Worm (Caenorhabditis elegans): ENCODE measurements around the gene C16C4.18.

The C16C4.18 gene

DNA sequence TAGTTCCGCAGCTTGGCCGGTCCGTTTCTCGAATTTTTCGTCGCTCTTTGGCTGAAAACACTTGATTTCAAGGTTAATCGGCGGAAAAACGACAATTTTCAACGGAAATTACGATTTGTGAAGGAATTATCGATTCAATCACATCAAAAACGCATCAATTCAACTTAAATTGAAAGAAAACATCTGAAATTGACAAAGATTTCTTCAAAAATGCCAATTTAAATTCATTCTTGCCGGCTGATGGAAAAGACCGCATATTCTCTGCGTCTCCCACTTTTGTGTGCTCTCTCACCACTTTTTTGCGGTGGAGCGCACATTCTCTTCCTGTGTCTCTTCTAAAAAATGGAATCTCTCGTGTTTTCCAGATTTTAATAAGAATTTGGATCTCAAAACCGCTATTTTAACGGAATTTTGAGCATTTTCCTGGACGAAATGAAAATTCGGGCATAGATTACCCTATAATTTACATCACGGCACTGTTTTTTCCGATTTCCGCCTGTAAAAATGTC is at the start of gene C16C4.18:
C16C4.18 (minus strand) TSS at position 51 of the 509 bp plus-strand sequence.
- TF ChIP-seq dpl-1 (GFP tag; optimal IDR thresholded peaks at IDR 0.05) (peak in 1 of 3 experiments; percentile 20), efl-1 (optimal IDR thresholded peaks at IDR 0.05) (peak; percentile 34 to 64), efl-1 (GFP tag; optimal IDR thresholded peaks at IDR 0.05 in 1 of 2) (peak; percentile 38 to 91)

DNA sequence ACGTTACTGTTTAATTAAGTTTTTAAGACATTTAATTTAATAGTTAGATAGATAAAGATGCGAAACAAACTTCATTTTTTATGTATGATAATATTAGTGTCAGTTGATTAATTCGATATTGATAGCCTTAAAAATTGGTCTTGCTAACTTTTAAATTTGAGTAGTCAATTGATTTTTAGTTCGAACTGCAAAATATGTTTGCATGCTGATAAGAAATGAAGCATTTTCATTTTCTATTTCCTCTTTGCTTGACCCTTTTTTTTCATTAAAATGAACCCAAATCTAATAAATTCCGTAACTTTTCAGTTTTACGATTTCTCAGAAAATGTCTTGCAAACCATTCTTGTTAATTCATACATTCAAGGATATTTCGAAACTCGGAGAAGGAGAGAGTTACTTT is 44.0 kb upstream of the C16C4.18 start, which contains the start of gene math-22:
math-22 (plus strand) TSS at position 301 of the 400 bp plus-strand sequence.
- no peak for TF ChIP-seq C16A3.4 (tag; optimal IDR thresholded peaks at IDR 0.05)
- no peak for TF ChIP-seq ceh-8 (GFP tag; optimal IDR thresholded peaks at IDR 0.05)
- TF ChIP-seq C04F5.9 (tag; optimal IDR thresholded peaks at IDR 0.05), result no peak
- no peak for TF ChIP-seq nhr-12 (tag; optimal IDR thresholded peaks at IDR 0.05)
- no peak for TF ChIP-seq xbp-1 (tag; optimal IDR thresholded peaks at IDR 0.05)

DNA sequence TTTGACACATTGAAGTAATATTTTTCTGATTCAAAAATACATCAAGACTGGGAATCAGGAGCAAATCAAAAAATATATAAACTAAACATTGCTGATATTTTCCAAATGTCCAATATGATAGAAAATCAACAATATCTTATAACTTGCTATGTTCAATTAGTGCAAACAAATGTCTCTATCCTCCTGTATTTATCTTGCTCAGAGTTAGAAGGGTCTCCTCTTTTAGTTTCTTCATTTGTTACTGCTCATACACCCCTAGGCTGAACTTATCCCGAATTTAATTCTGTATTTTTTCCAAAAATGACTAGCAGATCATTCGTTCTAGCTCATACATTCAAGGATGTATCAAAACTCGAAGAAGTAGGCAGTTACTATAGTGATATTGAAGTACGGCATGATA is 40.8 kb upstream of the C16C4.18 start, which contains the start of gene math-23:
math-23 (plus strand) TSS at position 301 of the 400 bp plus-strand sequence.
- TF ChIP-seq ceh-90 (tag; optimal IDR thresholded peaks at IDR 0.05) (no peak), unc-30 (tag; optimal IDR thresholded peaks at IDR 0.05) (no peak), ztf-4 (tag; optimal IDR thresholded peaks at IDR 0.05) (no peak), snu-23 (GFP tag; optimal IDR thresholded peaks at IDR 0.05) (no peak), ceh-88 (GFP tag; IDR thresholded peaks at IDR 0.05) (no peak), snpc-4 (tag; optimal IDR thresholded peaks at IDR 0.05) (no peak), isw-1 (GFP tag; IDR thresholded peaks at IDR 0.05) (no peak), fkh-10 (GFP tag; optimal IDR thresholded peaks at IDR 0.05) (no peak), lir-3 (tag; optimal IDR thresholded peaks at IDR 0.05; ENCODE audit: poor library complexity) (no peak)

DNA sequence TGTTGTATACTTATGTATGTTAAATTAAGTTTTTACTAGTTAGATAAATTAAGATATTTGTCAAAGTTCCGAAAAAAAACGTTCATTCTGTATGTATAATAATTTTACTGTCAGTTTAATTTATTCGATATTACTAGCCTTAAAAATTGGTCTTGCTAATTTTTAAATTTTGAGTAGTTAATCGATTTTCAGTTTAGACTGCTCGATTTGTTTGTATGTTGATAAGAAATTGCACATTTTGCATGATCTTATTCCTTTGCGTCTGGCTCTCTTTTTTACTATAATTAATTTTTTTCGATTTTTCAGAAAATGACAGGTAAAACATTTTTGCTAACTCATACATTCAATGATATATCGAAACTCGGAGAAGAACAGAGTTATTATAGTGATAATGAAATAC is 38.8 kb upstream of the C16C4.18 start, which contains the start of gene math-24:
math-24 (plus strand) TSS at position 301 of the 400 bp plus-strand sequence.
- no peak for TF ChIP-seq nhr-76 (tag; optimal IDR thresholded peaks at IDR 0.05)
- no peak for TF ChIP-seq lin-39 (tag; optimal IDR thresholded peaks at IDR 0.05)
- TF ChIP-seq ceh-63 (GFP tag; optimal IDR thresholded peaks at IDR 0.05), result no peak
- TF ChIP-seq efl-1 (optimal IDR thresholded peaks at IDR 0.05), result no peak
- TF ChIP-seq efl-1 (GFP tag; optimal IDR thresholded peaks at IDR 0.05 in 1 of 2), result no peak
- no peak for TF ChIP-seq lsy-2 (tag; optimal IDR thresholded peaks at IDR 0.05)
- no peak for TF ChIP-seq Y116A8C.19 (tag; optimal IDR thresholded peaks at IDR 0.05; ENCODE audit: borderline replicate concordance)

DNA sequence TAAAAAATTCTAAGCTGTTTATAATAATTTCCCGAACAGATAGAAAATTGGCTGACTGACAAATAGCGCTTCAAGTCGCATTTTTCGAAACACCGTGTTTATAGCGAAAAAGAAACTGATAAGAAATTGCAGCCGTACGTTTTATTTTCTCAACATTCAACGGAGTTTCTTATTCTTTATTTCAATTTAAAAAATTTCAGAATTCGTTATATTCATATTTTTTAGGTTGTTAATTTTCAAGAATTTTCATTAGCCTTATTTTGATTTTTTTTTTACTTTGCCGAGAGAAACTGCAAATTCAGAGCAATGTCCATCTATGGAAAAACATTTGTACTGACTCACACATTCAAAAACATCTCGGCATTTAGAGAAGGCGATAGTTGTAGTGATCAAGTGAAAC is 36.8 kb upstream of the C16C4.18 start, which contains the start of gene C46F9.6:
C46F9.6 (plus strand) TSS at position 301 of the 400 bp plus-strand sequence.
- no peak for TF ChIP-seq unc-62 (GFP tag; optimal IDR thresholded peaks at IDR 0.05)
- TF ChIP-seq elt-2 (tag; optimal IDR thresholded peaks at IDR 0.05), result peak; percentile 6
- no peak for TF ChIP-seq nhr-237 (tag; optimal IDR thresholded peaks at IDR 0.05)
- TF ChIP-seq nhr-47 (tag; optimal IDR thresholded peaks at IDR 0.05), result no peak
- TF ChIP-seq lin-35 (GFP tag; optimal IDR thresholded peaks at IDR 0.05), result no peak
- TF ChIP-seq hlh-17 (GFP tag; optimal IDR thresholded peaks at IDR 0.05; ENCODE audit: borderline replicate concordance), result no peak
- no peak for TF ChIP-seq pax-3 (tag; optimal IDR thresholded peaks at IDR 0.05)

DNA sequence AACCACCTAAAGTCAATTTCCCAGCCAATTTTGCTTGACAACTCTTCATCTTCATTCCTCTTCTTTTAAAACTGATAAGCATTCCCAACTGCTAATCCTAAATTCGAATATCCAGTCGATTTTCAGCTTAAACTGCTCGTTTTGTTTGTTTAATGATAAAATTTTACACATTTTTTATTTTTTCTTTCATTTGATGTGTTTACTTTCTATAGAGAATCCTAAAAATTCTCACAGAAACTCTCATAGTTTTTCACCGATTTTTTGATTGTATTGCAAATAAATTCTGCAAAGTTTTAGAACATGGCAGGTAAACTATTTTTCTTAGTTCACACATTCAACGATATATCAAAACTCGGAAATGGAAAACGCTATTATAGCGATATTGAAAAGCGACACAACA is 34.6 kb upstream of the C16C4.18 start, which contains the start of gene math-25:
math-25 (plus strand) TSS at position 301 of the 400 bp plus-strand sequence.
- no peak for TF ChIP-seq grh-1 (GFP tag; IDR thresholded peaks at IDR 0.05)
- TF ChIP-seq ceh-8 (GFP tag; optimal IDR thresholded peaks at IDR 0.05), result no peak
- no peak for TF ChIP-seq alr-1 (tag; optimal IDR thresholded peaks at IDR 0.05; ENCODE audit: borderline replicate concordance)
- no peak for TF ChIP-seq pax-3 (tag; optimal IDR thresholded peaks at IDR 0.05)
- no peak for TF ChIP-seq hlh-17 (GFP tag; optimal IDR thresholded peaks at IDR 0.05; ENCODE audit: borderline replicate concordance)
- no peak for TF ChIP-seq nhr-84 (tag; optimal IDR thresholded peaks at IDR 0.05)
- TF ChIP-seq lin-39 (tag; optimal IDR thresholded peaks at IDR 0.05), result no peak
- no peak for TF ChIP-seq ceh-63 (GFP tag; optimal IDR thresholded peaks at IDR 0.05)
- no peak for TF ChIP-seq nhr-71 (tag; optimal IDR thresholded peaks at IDR 0.05)
- no peak for TF ChIP-seq unc-30 (tag; optimal IDR thresholded peaks at IDR 0.05)
- TF ChIP-seq ztf-11 (tag; optimal IDR thresholded peaks at IDR 0.05), result no peak
- TF ChIP-seq fkh-4 (tag; optimal IDR thresholded peaks at IDR 0.05; ENCODE audit: borderline replicate concordance), result no peak
- no peak for TF ChIP-seq dpl-1 (GFP tag; optimal IDR thresholded peaks at IDR 0.05)
- no peak for TF ChIP-seq mef-2 (tag; optimal IDR thresholded peaks at IDR 0.05)
- TF ChIP-seq Y116A8C.19 (tag; optimal IDR thresholded peaks at IDR 0.05; ENCODE audit: borderline replicate concordance), result no peak
- no peak for TF ChIP-seq swsn-7 (tag; optimal IDR thresholded peaks at IDR 0.05)
- no peak for TF ChIP-seq nhr-47 (tag; optimal IDR thresholded peaks at IDR 0.05)
